Worm (Caenorhabditis elegans) whole organism, early embryonic: Measurements from ENCODE around the gene ttr-19.
A peak's percentile ranks its signal among the peaks of the same experiment; 100 is the strongest.

Source experiments
- B0310.2 ChIP-seq: sonication (generic microtip); optimal IDR thresholded peaks from 2 replicates; lab custom pipeline; 2016; ENCODE audit warnings: mild to moderate bottlenecking, missing genetic modification characterization, missing compliant biosample characterization
- F13C5.2 ChIP-seq: sonication (generic microtip); optimal IDR thresholded peaks from 2 replicates; lab custom pipeline; 2017; ENCODE audit warnings: mild to moderate bottlenecking, missing genetic modification characterization, inconsistent platforms, missing compliant biosample characterization
- aly-1 ChIP-seq: sonication (generic microtip); optimal IDR thresholded peaks from 2 replicates; lab custom pipeline; 2016; ENCODE audit warnings: missing genetic modification characterization, missing compliant biosample characterization
- ama-1 ChIP-seq: fragments of 150-350 bp; optimal IDR thresholded peaks from 2 replicates; lab custom pipeline; 2014
- ceh-13 ChIP-seq: fragments of 200-800 bp; sonication (Bioruptor generic); optimal IDR thresholded peaks from 2 replicates; lab custom pipeline; 2018; ENCODE audit warnings: mild to moderate bottlenecking, missing genetic modification characterization, missing compliant biosample characterization
- ceh-36 ChIP-seq: sonication (generic microtip); optimal IDR thresholded peaks from 2 replicates; lab custom pipeline; 2016; ENCODE audit warnings: missing genetic modification characterization, inconsistent platforms, missing compliant biosample characterization
- ets-7 ChIP-seq: sonication (generic microtip); optimal IDR thresholded peaks from 2 replicates; lab custom pipeline; 2016; ENCODE audit warnings: missing genotype, missing genetic modification characterization, missing compliant biosample characterization
- flt-1 ChIP-seq: fragments of 200-800 bp; sonication (Bioruptor generic); IDR thresholded peaks from 2 replicates; pipeline ENCODE4 v1.3.6; 2022; ENCODE audit warnings: missing genetic modification characterization, missing compliant biosample characterization
- hmbx-1 ChIP-seq: sonication (generic microtip); optimal IDR thresholded peaks from 2 replicates; lab custom pipeline; 2016; ENCODE audit warnings: mild to moderate bottlenecking, missing genetic modification characterization, missing compliant biosample characterization
- hmg-4 ChIP-seq: fragments of 200-800 bp; sonication (Bioruptor generic); optimal IDR thresholded peaks from 2 replicates; lab custom pipeline; 2018; ENCODE audit warnings: mild to moderate bottlenecking, missing genetic modification characterization, missing compliant biosample characterization
- hnd-1 ChIP-seq: sonication (generic microtip); optimal IDR thresholded peaks from 2 replicates; lab custom pipeline; 2016; ENCODE audit warnings: missing genetic modification characterization, missing compliant biosample characterization
- pes-1 ChIP-seq: fragments of 200-800 bp; sonication (Bioruptor generic); IDR thresholded peaks from 2 replicates; pipeline ENCODE4 v1.3.6; 2022; ENCODE audit warnings: missing genetic modification reagents, missing genetic modification characterization, missing compliant biosample characterization
- scrt-1 ChIP-seq: fragments of 200-800 bp; sonication (Bioruptor generic); IDR thresholded peaks from 2 replicates; pipeline ENCODE4 v1.3.6; 2022; ENCODE audit warnings: missing genetic modification characterization, missing compliant biosample characterization
- sea-1 ChIP-seq: fragments of 200-800 bp; sonication (Bioruptor generic); conservative IDR thresholded peaks from 2 replicates; pipeline ENCODE4 v1.3.6; 2022; ENCODE audit warnings: missing genetic modification characterization, missing compliant biosample characterization
- tbx-11 ChIP-seq: fragments of 200-800 bp; sonication (Bioruptor generic); IDR thresholded peaks from 2 replicates; pipeline ENCODE4 v1.3.6; 2022; ENCODE audit warnings: missing genetic modification characterization, missing compliant biosample characterization
- tbx-37 ChIP-seq: fragments of 200-800 bp; sonication (Bioruptor generic); conservative IDR thresholded peaks from 2 replicates; pipeline ENCODE4 v1.3.6; 2022; ENCODE audit warnings: missing genetic modification reagents, missing genetic modification characterization, missing compliant biosample characterization
- tra-4 ChIP-seq: sonication (generic microtip); optimal IDR thresholded peaks from 2 replicates; lab custom pipeline; 2017; ENCODE audit warnings: missing genetic modification characterization, missing compliant biosample characterization

Gene ttr-19

ce11 chrV:10243105-10243504 is 15.9 kb upstream of the ttr-19 start, which contains the start of gene C12D8.9:
TSS of gene C12D8.9 (minus strand) at chrV:10243205.
- no peak for TF ChIP-seq ceh-13 (GFP tag; lab: Kevin White, UChicago)
- TF ChIP-seq B0310.2 (tag; lab: Kevin White, UChicago): no peak
- TF ChIP-seq tra-4: no peak
- TF ChIP-seq hmg-4: no peak
- TF ChIP-seq ceh-36 (tag; lab: Kevin White, UChicago): no peak
- no peak for TF ChIP-seq sea-1
- no peak for TF ChIP-seq scrt-1 (GFP tag; lab: Robert Waterston, UW)
- TF ChIP-seq tbx-37 (GFP tag; lab: Robert Waterston, UW): no peak
- TF ChIP-seq flt-1 (GFP tag; lab: Robert Waterston, UW): no peak
- no peak for TF ChIP-seq ets-7
- TF ChIP-seq pes-1 (GFP tag; lab: Robert Waterston, UW): no peak
- no peak for TF ChIP-seq ama-1 (lab: Kevin White, UChicago)
- TF ChIP-seq aly-1: no peak
- no peak for TF ChIP-seq hmbx-1 (tag; lab: Kevin White, UChicago)
- no peak for TF ChIP-seq F13C5.2 (tag; lab: Kevin White, UChicago)
- no peak for TF ChIP-seq hnd-1 (tag; lab: Kevin White, UChicago)
- no peak for TF ChIP-seq tbx-11 (GFP tag; lab: Robert Waterston, UW)

- TF ChIP-seq aly-1 (no peak), ceh-13 (GFP tag; lab: Kevin White, UChicago) (no peak), ceh-36 (tag; lab: Kevin White, UChicago) (no peak), sea-1 (no peak), hnd-1 (tag; lab: Kevin White, UChicago) (no peak), hmbx-1 (tag; lab: Kevin White, UChicago) (no peak), B0310.2 (tag; lab: Kevin White, UChicago) (no peak), pes-1 (GFP tag; lab: Robert Waterston, UW) (no peak), tra-4 (no peak), ama-1 (lab: Kevin White, UChicago) (no peak), flt-1 (GFP tag; lab: Robert Waterston, UW) (no peak), tbx-37 (GFP tag; lab: Robert Waterston, UW) (no peak), F13C5.2 (tag; lab: Kevin White, UChicago) (no peak), ets-7 (no peak), hmg-4 (no peak), tbx-11 (GFP tag; lab: Robert Waterston, UW) (no peak), scrt-1 (GFP tag; lab: Robert Waterston, UW) (no peak)
Observed at ce11 chrV:10241121-10241803, 14.0 kb upstream of the ttr-19 start, which contains the start of the genes C12D8.21 and col-148. TSS of gene C12D8.21 (minus strand) at chrV:10241188. TSS of gene col-148 (plus strand) at chrV:10241753.

ce11 chrV:10239861-10240260 is 12.6 kb upstream of the ttr-19 start, which contains the start of gene fipr-8:
TSS of gene fipr-8 (minus strand) at chrV:10239961.
- TF ChIP-seq tra-4: no peak
- no peak for TF ChIP-seq F13C5.2 (tag; lab: Kevin White, UChicago)
- TF ChIP-seq ceh-36 (tag; lab: Kevin White, UChicago): no peak
- no peak for TF ChIP-seq hnd-1 (tag; lab: Kevin White, UChicago)
- TF ChIP-seq B0310.2 (tag; lab: Kevin White, UChicago): no peak
- no peak for TF ChIP-seq pes-1 (GFP tag; lab: Robert Waterston, UW)
- TF ChIP-seq aly-1: no peak

- no peak for TF ChIP-seq flt-1 (GFP tag; lab: Robert Waterston, UW)
- peak; percentile 37 for TF ChIP-seq hmg-4
Observed at ce11 chrV:10238665-10239064, 11.4 kb upstream of the ttr-19 start, which contains the start of gene fubl-1. TSS of gene fubl-1 (minus strand) at chrV:10238866.

DNA sequence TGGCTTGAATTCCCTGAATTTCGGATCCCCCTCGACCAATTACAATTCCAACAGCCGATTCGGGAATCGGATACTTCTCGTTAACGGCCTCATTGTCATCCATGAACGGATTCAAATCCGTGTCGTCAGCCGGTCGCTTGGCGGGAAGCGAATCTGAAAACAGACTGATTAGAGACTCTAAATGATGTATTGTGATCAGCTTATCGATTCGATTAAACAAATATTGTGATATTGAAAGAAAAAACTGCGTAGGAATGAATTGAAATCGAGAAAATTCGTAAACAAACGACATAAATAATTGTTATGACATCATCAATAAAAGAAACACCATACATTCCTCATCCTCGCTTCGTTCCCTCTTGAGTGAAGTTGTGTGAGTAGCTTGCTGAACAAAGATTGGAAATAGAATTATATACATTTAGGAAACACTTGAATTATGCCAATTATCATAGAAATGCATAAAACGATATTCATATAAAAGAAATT is 10.8 kb upstream of the ttr-19 start:
- no peak for TF ChIP-seq B0310.2 (tag; lab: Kevin White, UChicago)
- no peak for TF ChIP-seq hnd-1 (tag; lab: Kevin White, UChicago)
- TF ChIP-seq tbx-11 (GFP tag; lab: Robert Waterston, UW): no peak
- TF ChIP-seq ceh-13 (GFP tag; lab: Kevin White, UChicago): no peak
- no peak for TF ChIP-seq ceh-36 (tag; lab: Kevin White, UChicago)
- no peak for TF ChIP-seq pes-1 (GFP tag; lab: Robert Waterston, UW)
- no peak for TF ChIP-seq scrt-1 (GFP tag; lab: Robert Waterston, UW)
- no peak for TF ChIP-seq hmbx-1 (tag; lab: Kevin White, UChicago)
- no peak for TF ChIP-seq tra-4
- TF ChIP-seq flt-1 (GFP tag; lab: Robert Waterston, UW): no peak
- no peak for TF ChIP-seq tbx-37 (GFP tag; lab: Robert Waterston, UW)
- TF ChIP-seq sea-1: no peak
- no peak for TF ChIP-seq ama-1 (lab: Kevin White, UChicago)
- TF ChIP-seq ets-7: no peak
- TF ChIP-seq hmg-4: no peak
- TF ChIP-seq F13C5.2 (tag; lab: Kevin White, UChicago): no peak

DNA sequence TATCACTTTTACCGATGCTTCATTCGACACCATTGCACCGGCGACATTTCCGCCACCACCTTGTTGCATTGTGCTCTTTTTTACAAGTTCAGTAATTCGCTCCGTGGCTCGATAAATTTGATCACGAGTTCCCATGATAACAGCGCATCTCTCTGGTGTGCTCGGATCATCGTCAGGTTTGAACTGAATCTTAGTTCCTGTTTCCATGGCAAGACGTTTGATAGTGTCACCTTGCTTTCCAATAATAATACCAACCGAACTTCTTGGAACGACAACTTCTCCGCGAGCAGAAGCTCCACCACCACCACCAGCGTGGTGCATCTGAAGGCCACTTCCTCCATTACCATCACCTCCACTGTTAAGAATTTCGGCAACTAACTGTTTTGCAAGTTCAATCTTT is 9.9 kb upstream of the ttr-19 start:
- TF ChIP-seq aly-1 (no peak), B0310.2 (tag; lab: Kevin White, UChicago) (no peak), hnd-1 (tag; lab: Kevin White, UChicago) (no peak), sea-1 (no peak), tbx-11 (GFP tag; lab: Robert Waterston, UW) (no peak), ama-1 (lab: Kevin White, UChicago) (no peak), pes-1 (GFP tag; lab: Robert Waterston, UW) (no peak), hmg-4 (no peak), scrt-1 (GFP tag; lab: Robert Waterston, UW) (no peak), F13C5.2 (tag; lab: Kevin White, UChicago) (no peak), tbx-37 (GFP tag; lab: Robert Waterston, UW) (no peak), ceh-13 (GFP tag; lab: Kevin White, UChicago) (no peak), hmbx-1 (tag; lab: Kevin White, UChicago) (no peak), tra-4 (no peak)

- no peak for TF ChIP-seq pes-1 (GFP tag; lab: Robert Waterston, UW)
- no peak for TF ChIP-seq ets-7
- no peak for TF ChIP-seq ama-1 (lab: Kevin White, UChicago)
- TF ChIP-seq scrt-1 (GFP tag; lab: Robert Waterston, UW): no peak
- no peak for TF ChIP-seq tra-4
- TF ChIP-seq tbx-37 (GFP tag; lab: Robert Waterston, UW): no peak
- TF ChIP-seq ceh-13 (GFP tag; lab: Kevin White, UChicago): no peak
- TF ChIP-seq B0310.2 (tag; lab: Kevin White, UChicago): no peak
- TF ChIP-seq hmbx-1 (tag; lab: Kevin White, UChicago): no peak
Observed at ce11 chrV:10233330-10233729, 6.1 kb upstream of the ttr-19 start, which contains the start of gene str-182. TSS of gene str-182 (minus strand) at chrV:10233430.
